Worm (Caenorhabditis elegans) whole organism, mixed stage, embryonic: Measurements from ENCODE around the gene F01G4.4.

Experiments used
- blmp-1 ChIP-seq: fragments of 150-350 bp; optimal IDR thresholded peaks from 2 replicates; lab custom pipeline; 2014; ENCODE audit warnings: missing biosample characterization, missing genetic modification characterization
- ces-1 ChIP-seq: fragments of 150-350 bp; optimal IDR thresholded peaks from 2 replicates; lab custom pipeline; 2014; ENCODE audit warnings: missing biosample characterization, missing genetic modification reagents, missing genetic modification characterization
- cnd-1 ChIP-seq: fragments of 200-800 bp; sonication (Bioruptor generic); optimal IDR thresholded peaks from 2 replicates; lab custom pipeline; 2018; ENCODE audit warnings: mild to moderate bottlenecking, missing genetic modification characterization, missing compliant biosample characterization
- flh-1 ChIP-seq: fragments of 200-800 bp; sonication (Bioruptor generic); optimal IDR thresholded peaks from 2 replicates; lab custom pipeline; 2018; ENCODE audit warnings: mild to moderate bottlenecking, missing genetic modification characterization, moderate library complexity, missing compliant biosample characterization
- lin-13 ChIP-seq: fragments of 150-350 bp; optimal IDR thresholded peaks from 2 replicates; lab custom pipeline; 2014; ENCODE audit warnings: missing biosample characterization, missing genetic modification characterization
- mab-5 ChIP-seq: fragments of 150-350 bp; optimal IDR thresholded peaks from 2 replicates; lab custom pipeline; 2014; ENCODE audit warnings: missing biosample characterization, missing genetic modification characterization
- nhr-237 ChIP-seq: fragments of 150-350 bp; optimal IDR thresholded peaks from 2 replicates; lab custom pipeline; 2014; ENCODE audit warnings: missing biosample characterization, missing genetic modification characterization
- nhr-76 ChIP-seq: sonication (generic microtip); optimal IDR thresholded peaks from 2 replicates; lab custom pipeline; 2017; ENCODE audit warnings: missing biosample characterization, missing genetic modification characterization
- pha-4 ChIP-seq: fragments of 150-350 bp; optimal IDR thresholded peaks from 2 replicates; lab custom pipeline; 2018; ENCODE audit warnings: missing biosample characterization, missing genetic modification reagents, missing genetic modification characterization
- snpc-4 ChIP-seq: fragments of 150-350 bp; optimal IDR thresholded peaks from 2 replicates; lab custom pipeline; 2014; ENCODE audit warnings: missing biosample characterization, missing genetic modification characterization
- unc-62 ChIP-seq: fragments of 150-350 bp; optimal IDR thresholded peaks from 2 replicates; lab custom pipeline; 2014; ENCODE audit warnings: missing biosample characterization, missing genetic modification reagents, missing genetic modification characterization

- TF ChIP-seq mab-5 (tag; lab: Kevin White, UChicago) (no peak), flh-1 (GFP tag; lab: Kevin White, UChicago) (no peak), unc-62 (GFP tag; lab: Kevin White, UChicago) (no peak), blmp-1 (tag; lab: Kevin White, UChicago) (no peak), nhr-76 (no peak), nhr-237 (tag; lab: Kevin White, UChicago) (no peak), snpc-4 (tag; lab: Kevin White, UChicago) (no peak), cnd-1 (tag; lab: Kevin White, UChicago) (no peak), pha-4 (tag; lab: Kevin White, UChicago) (no peak), lin-13 (tag; lab: Kevin White, UChicago) (no peak), ces-1 (GFP tag; lab: Kevin White, UChicago) (no peak)
Observed at ce11 chrIV:11103501-11103900, 39.6 kb upstream of the F01G4.4 start.
